Worm (Caenorhabditis elegans): ENCODE results near the gene pcf-11.

DNA sequence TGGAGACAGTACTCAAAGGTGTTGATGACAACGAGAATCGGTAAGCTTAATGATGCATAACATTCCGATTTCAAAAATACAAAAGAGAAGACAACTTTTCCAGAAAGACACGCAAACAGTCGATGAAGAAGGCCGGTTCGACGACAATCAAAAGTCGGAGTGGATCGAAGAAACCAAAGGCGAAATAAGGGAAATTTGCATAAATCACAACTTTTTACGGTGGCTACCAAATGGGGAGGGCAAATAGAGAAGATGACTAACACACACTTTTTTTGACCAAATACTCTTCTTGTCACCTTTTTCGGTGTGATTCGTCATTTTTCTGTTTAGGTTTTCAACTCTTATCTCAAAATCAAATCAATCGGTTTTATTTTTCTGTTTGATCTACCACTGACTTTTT is 11.4 kb downstream of the pcf-11 start, which contains the start of gene C45G9.6:
- TF ChIP-seq snpc-4 (tag; optimal IDR thresholded peaks at IDR 0.05), result no peak
- no peak for TF ChIP-seq ceh-88 (GFP tag; IDR thresholded peaks at IDR 0.05)

All from whole organism, L1 larva.